Fruit fly (Drosophila melanogaster): ENCODE results near the gene pic.
A peak's percentile ranks its signal among the peaks of the same experiment; 100 is the strongest.

- peak; percentile 15 for TF ChIP-seq ovo (GFP tag; optimal IDR thresholded peaks at IDR 0.05)
- TF ChIP-seq toe (GFP tag; optimal IDR thresholded peaks at IDR 0.05), result no peak
- TF ChIP-seq cic (GFP tag; optimal IDR thresholded peaks at IDR 0.05), result no peak
- no peak for TF ChIP-seq CG11617 (GFP tag; optimal IDR thresholded peaks at IDR 0.05)
- TF ChIP-seq Clk (GFP tag; optimal IDR thresholded peaks at IDR 0.05), result no peak
- TF ChIP-seq CG7045 (GFP tag; optimal IDR thresholded peaks at IDR 0.05), result no peak
- no peak for TF ChIP-seq bab1 (GFP tag; optimal IDR thresholded peaks at IDR 0.05)
- no peak for TF ChIP-seq tj (GFP tag; optimal IDR thresholded peaks at IDR 0.05)
- no peak for TF ChIP-seq CG5204 (GFP tag; optimal IDR thresholded peaks at IDR 0.05)
- no peak for TF ChIP-seq pad (GFP tag; optimal IDR thresholded peaks at IDR 0.05)
Measured at dm6 chr3R:13015811-13016766, 36.0 kb upstream of the pic start.

Data from whole organism, adult.